Fruit fly (Drosophila melanogaster) whole organism, embryonic: Measurements from ENCODE around the gene CG17108.

Experiments
- ATbp ChIP-seq: fragments of 200-800 bp; sonication (Bioruptor generic); optimal IDR thresholded peaks from 2 replicates; lab custom pipeline; 2017; ENCODE audit warnings: missing biosample characterization, mild to moderate bottlenecking, missing genetic modification characterization, missing genetic modification reagents
- B-H2 ChIP-seq: fragments of 200-800 bp; sonication (Bioruptor generic); optimal IDR thresholded peaks from 2 replicates; lab custom pipeline; 2018; ENCODE audit warnings: missing biosample characterization, mild to moderate bottlenecking, missing genetic modification characterization
- BEAF-32 ChIP-seq: fragments of 200-800 bp; sonication (Bioruptor generic); optimal IDR thresholded peaks from 3 replicates; lab custom pipeline; 2017; ENCODE audit warnings: missing biosample characterization, missing genetic modification characterization, mild to moderate bottlenecking, moderate library complexity, missing genetic modification reagents
- BtbVII ChIP-seq: fragments of 200-800 bp; sonication (Bioruptor generic); optimal IDR thresholded peaks from 3 replicates; lab custom pipeline; 2017; ENCODE audit warnings: missing biosample characterization, mild to moderate bottlenecking, missing genetic modification characterization
- Bteb2 ChIP-seq: fragments of 200-800 bp; sonication (Bioruptor generic); optimal IDR thresholded peaks from 2 replicates; lab custom pipeline; 2016; ENCODE audit warnings: missing biosample characterization, missing genetic modification characterization
- CG10267 ChIP-seq: fragments of 200-800 bp; sonication (Bioruptor generic); optimal IDR thresholded peaks from 2 replicates; lab custom pipeline; 2018; ENCODE audit warnings: missing biosample characterization, mild to moderate bottlenecking, missing genetic modification characterization, moderate library complexity
- CG10431 ChIP-seq: fragments of 200-800 bp; sonication (Bioruptor generic); optimal IDR thresholded peaks from 3 replicates; lab custom pipeline; 2018; ENCODE audit warnings: missing biosample characterization, mild to moderate bottlenecking, missing genetic modification characterization
- CG10462 ChIP-seq: fragments of 200-800 bp; sonication (Bioruptor generic); optimal IDR thresholded peaks from 2 replicates; lab custom pipeline; 2016; ENCODE audit warnings: missing biosample characterization, missing genetic modification characterization
- CG12236 ChIP-seq: fragments of 200-800 bp; sonication (Bioruptor generic); optimal IDR thresholded peaks from 2 replicates; lab custom pipeline; 2016; ENCODE audit warnings: missing biosample characterization, missing genetic modification characterization
- CG12659 ChIP-seq: fragments of 200-800 bp; sonication (Bioruptor generic); optimal IDR thresholded peaks from 3 replicates; lab custom pipeline; 2017; ENCODE audit warnings: mild to moderate bottlenecking, missing biosample characterization, missing genetic modification reagents, missing genetic modification characterization
- CG13894 ChIP-seq: fragments of 200-800 bp; sonication (Bioruptor generic); optimal IDR thresholded peaks from 3 replicates; lab custom pipeline; 2018; ENCODE audit warnings: missing biosample characterization, mild to moderate bottlenecking, missing genetic modification characterization, moderate library complexity
- CG16815 ChIP-seq: fragments of 200-800 bp; sonication (Bioruptor generic); optimal IDR thresholded peaks from 3 replicates; lab custom pipeline; 2017; ENCODE audit warnings: missing biosample characterization, mild to moderate bottlenecking, missing genetic modification characterization
- CG17912 ChIP-seq: fragments of 200-800 bp; sonication (Bioruptor generic); optimal IDR thresholded peaks from 2 replicates; lab custom pipeline; 2018; ENCODE audit warnings: missing biosample characterization, mild to moderate bottlenecking, missing genetic modification characterization
- CG2875 ChIP-seq: fragments of 200-800 bp; sonication (Bioruptor generic); optimal IDR thresholded peaks from 2 replicates; lab custom pipeline; 2017; ENCODE audit warnings: missing biosample characterization, mild to moderate bottlenecking, missing genetic modification characterization, missing genetic modification reagents
- CG31224 ChIP-seq: fragments of 200-800 bp; sonication (Bioruptor generic); IDR thresholded peaks from 2 replicates; pipeline ENCODE4 v1.3.6; 2022; ENCODE audit warnings: missing biosample characterization, missing genetic modification characterization
- CG7745 ChIP-seq: fragments of 200-800 bp; sonication (Bioruptor generic); optimal IDR thresholded peaks from 2 replicates; lab custom pipeline; 2018; ENCODE audit warnings: missing biosample characterization, mild to moderate bottlenecking, missing genetic modification characterization, moderate library complexity
- CG8290 ChIP-seq, 3 experiments: fragments of 200-800 bp; sonication (Bioruptor generic); optimal IDR thresholded peaks; 2 replicates each; lab custom pipeline; 2016 to 2019; ENCODE audit warnings: missing biosample characterization in 3 of 3, missing genetic modification characterization in 3 of 3, mild to moderate bottlenecking in 2 of 3, moderate library complexity in 1 of 3
- CHES-1-like ChIP-seq: fragments of 200-800 bp; sonication (Bioruptor generic); optimal IDR thresholded peaks from 2 replicates; lab custom pipeline; 2016; ENCODE audit warnings: missing biosample characterization, missing genetic modification characterization
- D19A ChIP-seq: fragments of 200-800 bp; optimal IDR thresholded peaks from 3 replicates; lab custom pipeline; 2019; ENCODE audit warnings: missing biosample characterization, mild to moderate bottlenecking, missing genetic modification characterization, moderate library complexity
- Dip2 ChIP-seq: fragments of 200-800 bp; sonication (Bioruptor generic); IDR thresholded peaks from 2 replicates; pipeline ENCODE4 v1.3.6; 2022; ENCODE audit warnings: missing biosample characterization, missing genetic modification characterization
- Gsc ChIP-seq: fragments of 200-800 bp; sonication (Bioruptor generic); IDR thresholded peaks from 2 replicates; pipeline ENCODE4 v1.3.6; 2022; ENCODE audit warnings: missing biosample characterization, missing genetic modification characterization
- Hand ChIP-seq: fragments of 200-800 bp; sonication (Bioruptor generic); optimal IDR thresholded peaks from 2 replicates; lab custom pipeline; 2017; ENCODE audit warnings: mild to moderate bottlenecking, missing biosample characterization, missing genetic modification reagents, missing genetic modification characterization
- Hr51 ChIP-seq, 2 experiments: fragments of 200-800 bp; sonication (Bioruptor generic); optimal IDR thresholded peaks; 2 replicates in 1 of 2; 3 replicates in 1 of 2; lab custom pipeline; 2016 to 2018; ENCODE audit warnings: missing biosample characterization in 2 of 2, missing genetic modification characterization in 2 of 2, mild to moderate bottlenecking in 1 of 2, moderate library complexity in 1 of 2
- Mrtf ChIP-seq: fragments of 200-800 bp; sonication (Bioruptor generic); IDR thresholded peaks from 3 replicates; pipeline ENCODE4 v1.3.6; 2022; ENCODE audit warnings: missing biosample characterization, missing genetic modification characterization
- NfI ChIP-seq: fragments of 200-800 bp; sonication (Bioruptor generic); optimal IDR thresholded peaks from 3 replicates; lab custom pipeline; 2018; ENCODE audit warnings: missing biosample characterization, mild to moderate bottlenecking, missing genetic modification characterization, moderate library complexity
- Rfx ChIP-seq: fragments of 200-800 bp; sonication (Bioruptor generic); IDR thresholded peaks from 2 replicates; pipeline ENCODE4 v1.3.6; 2022; ENCODE audit warnings: missing biosample characterization, missing genetic modification characterization
- Sry-β ChIP-seq: fragments of 200-800 bp; sonication (Bioruptor generic); optimal IDR thresholded peaks from 2 replicates; lab custom pipeline; 2018; ENCODE audit warnings: missing biosample characterization, mild to moderate bottlenecking, missing genetic modification characterization, moderate library complexity
- ac ChIP-seq: fragments of 200-800 bp; sonication (Bioruptor generic); optimal IDR thresholded peaks from 3 replicates; lab custom pipeline; 2017; ENCODE audit warnings: missing biosample characterization, mild to moderate bottlenecking, missing genetic modification characterization
- cato ChIP-seq: fragments of 200-800 bp; sonication (Bioruptor generic); optimal IDR thresholded peaks from 2 replicates; lab custom pipeline; 2016; ENCODE audit warnings: missing biosample characterization, missing genetic modification characterization, borderline replicate concordance
- chn ChIP-seq: fragments of 200-800 bp; sonication (Bioruptor generic); optimal IDR thresholded peaks from 2 replicates; lab custom pipeline; 2016; ENCODE audit warnings: missing biosample characterization, missing genetic modification characterization
- crol ChIP-seq: fragments of 200-800 bp; sonication (Bioruptor generic); IDR thresholded peaks from 2 replicates; pipeline ENCODE4 v1.3.6; 2022; ENCODE audit warnings: missing biosample characterization, missing genetic modification characterization
- da ChIP-seq: fragments of 200-800 bp; sonication (Bioruptor generic); optimal IDR thresholded peaks from 2 replicates; lab custom pipeline; 2016; ENCODE audit warnings: missing biosample characterization, missing genetic modification characterization
- danr ChIP-seq: fragments of 200-800 bp; sonication (Bioruptor generic); IDR thresholded peaks from 2 replicates; pipeline ENCODE4 v1.3.6; 2022; ENCODE audit warnings: missing biosample characterization, missing genetic modification characterization
- dm ChIP-seq: fragments of 200-800 bp; sonication (Bioruptor generic); optimal IDR thresholded peaks from 3 replicates; lab custom pipeline; 2016; ENCODE audit warnings: missing biosample characterization, missing genetic modification characterization
- emc ChIP-seq: fragments of 200-800 bp; sonication (Bioruptor generic); optimal IDR thresholded peaks from 2 replicates; lab custom pipeline; 2016; ENCODE audit warnings: missing biosample characterization, missing genetic modification characterization
- esg ChIP-seq: fragments of 200-800 bp; sonication (Bioruptor generic); conservative IDR thresholded peaks from 2 replicates; pipeline ENCODE4 v1.3.6; 2022; ENCODE audit warnings: missing biosample characterization, missing genetic modification characterization
- eve ChIP-seq, 2 experiments: fragments of >200 bp; optimal IDR thresholded peaks; 2 replicates each; lab custom pipeline; 2017; ENCODE audit warnings: missing biosample characterization in 2 of 2, missing genetic modification characterization in 2 of 2
- fd3F ChIP-seq: fragments of 200-800 bp; sonication (Bioruptor generic); optimal IDR thresholded peaks from 2 replicates; lab custom pipeline; 2018; ENCODE audit warnings: missing biosample characterization, mild to moderate bottlenecking, missing genetic modification characterization, moderate library complexity
- ftz-f1 ChIP-seq: fragments of 200-800 bp; sonication (Bioruptor generic); optimal IDR thresholded peaks from 2 replicates; lab custom pipeline; 2016; ENCODE audit warnings: missing biosample characterization, missing genetic modification characterization
- gce ChIP-seq: fragments of 200-800 bp; sonication (Bioruptor generic); IDR thresholded peaks from 3 replicates; pipeline ENCODE4 v1.3.6; 2022; ENCODE audit warnings: missing biosample characterization, missing genetic modification characterization
- hbn ChIP-seq: fragments of 200-800 bp; sonication (Bioruptor generic); IDR thresholded peaks from 2 replicates; pipeline ENCODE4 v1.3.6; 2022; ENCODE audit warnings: missing biosample characterization, missing genetic modification characterization; ENCODE audit not compliant: partially characterized antibody
- kay ChIP-seq: fragments of 200-800 bp; sonication (Bioruptor generic); optimal IDR thresholded peaks from 2 replicates; lab custom pipeline; 2016; ENCODE audit warnings: missing biosample characterization, missing genetic modification characterization
- lab ChIP-seq: fragments of 200-800 bp; sonication (Bioruptor generic); optimal IDR thresholded peaks from 3 replicates; lab custom pipeline; 2017; ENCODE audit warnings: missing biosample characterization, missing genetic modification characterization, mild to moderate bottlenecking, moderate library complexity, missing genetic modification reagents
- maf-S ChIP-seq: fragments of 200-800 bp; sonication (Bioruptor generic); optimal IDR thresholded peaks from 2 replicates; lab custom pipeline; 2016; ENCODE audit warnings: missing biosample characterization, missing genetic modification characterization
- onecut ChIP-seq: fragments of 200-800 bp; sonication (Bioruptor generic); IDR thresholded peaks from 2 replicates; pipeline ENCODE4 v1.3.6; 2022; ENCODE audit warnings: missing biosample characterization, missing genetic modification characterization
- otp ChIP-seq: fragments of 200-800 bp; sonication (Bioruptor generic); IDR thresholded peaks from 3 replicates; pipeline ENCODE4, ENCODE4 v1.3.6; 2022; ENCODE audit warnings: missing biosample characterization, missing genetic modification characterization
- pita ChIP-seq: fragments of 200-800 bp; sonication (Bioruptor generic); optimal IDR thresholded peaks from 2 replicates; lab custom pipeline; 2017; ENCODE audit warnings: missing biosample characterization, mild to moderate bottlenecking, missing genetic modification characterization
- slbo ChIP-seq: fragments of 200-800 bp; sonication (Bioruptor generic); IDR thresholded peaks from 2 replicates; pipeline ENCODE4 v1.3.6; 2022; ENCODE audit warnings: missing biosample characterization, missing genetic modification characterization
- sqz ChIP-seq: fragments of 200-800 bp; sonication (Bioruptor generic); optimal IDR thresholded peaks from 3 replicates; lab custom pipeline; 2018; ENCODE audit warnings: missing biosample characterization, mild to moderate bottlenecking, missing genetic modification characterization
- tna ChIP-seq: fragments of 200-800 bp; sonication (Bioruptor generic); IDR thresholded peaks from 2 replicates; pipeline ENCODE4 v1.3.6; 2022; ENCODE audit warnings: missing biosample characterization, missing genetic modification characterization; ENCODE audit not compliant: partially characterized antibody

The CG17108 gene

dm6 chr2L:10665603-10666002 lies 28.3 kb downstream of the CG17108 start (continued):
- no peak for TF ChIP-seq Sry-β
- TF ChIP-seq CG12659 (GFP tag; lab: Kevin White, UChicago), result peak; percentile 75
- TF ChIP-seq kay (GFP tag; lab: Kevin White, UChicago), result peak; percentile 9
- no peak for TF ChIP-seq hbn
- TF ChIP-seq dm (GFP tag; lab: Kevin White, UChicago), result peak; percentile 52
- TF ChIP-seq ac, result no peak
- TF ChIP-seq Rfx (GFP tag; lab: Robert Waterston, UW), result peak; percentile 87
- no peak for TF ChIP-seq CG17912 (GFP tag; lab: Kevin White, UChicago)
- peak; percentile 61 for TF ChIP-seq maf-S
- TF ChIP-seq fd3F, result peak; percentile 77
- TF ChIP-seq CG7745 (tag; lab: Kevin White, UChicago), result no peak
- peak; percentile 49 for TF ChIP-seq emc (GFP tag; lab: Kevin White, UChicago)
- peak; percentile 77; the same call in 2 of the 3 replicates for TF ChIP-seq gce
- TF ChIP-seq ATbp (GFP tag; lab: Kevin White, UChicago), result peak; percentile 71
- peak in 1 of 2 experiments; percentile 86 for TF ChIP-seq eve (GFP tag; optimal IDR thresholded peaks at IDR 0.05; lab: Kevin White, UChicago)
- peak; percentile 86 for TF ChIP-seq esg (GFP tag; lab: Robert Waterston, UW)
- TF ChIP-seq NfI, result peak; percentile 77
- TF ChIP-seq BtbVII (GFP tag; lab: Kevin White, UChicago), result peak; percentile 19
- no peak for TF ChIP-seq tna (GFP tag; lab: Robert Waterston, UW)
- peak; percentile 49 for TF ChIP-seq CG2875 (GFP tag; lab: Kevin White, UChicago)
- TF ChIP-seq D19A (tag; lab: Kevin White, UChicago), result no peak
- TF ChIP-seq lab (GFP tag; lab: Kevin White, UChicago), result peak; percentile 80
- TF ChIP-seq Hr51 (GFP tag; optimal IDR thresholded peaks at IDR 0.05; lab: Kevin White, UChicago), result peak; percentile 43 to 89
- TF ChIP-seq Bteb2, result peak; percentile 72
- TF ChIP-seq ftz-f1 (GFP tag; lab: Kevin White, UChicago), result no peak
- TF ChIP-seq otp, result peak; percentile 83
- TF ChIP-seq Hand (GFP tag; lab: Kevin White, UChicago), result no peak
- TF ChIP-seq pita, result no peak
- TF ChIP-seq crol, result no peak
- TF ChIP-seq CG10462 (GFP tag; lab: Kevin White, UChicago), result peak; percentile 56
- no peak for TF ChIP-seq CG13894 (tag; lab: Kevin White, UChicago)
- TF ChIP-seq onecut (GFP tag; lab: Robert Waterston, UW), result peak; percentile 61
- peak; percentile 57 for TF ChIP-seq CG12236
- peak; percentile 89 for TF ChIP-seq Mrtf (GFP tag; lab: Robert Waterston, UW)
- peak; percentile 73 for TF ChIP-seq danr (GFP tag; lab: Robert Waterston, UW)
- peak; percentile 90 for TF ChIP-seq slbo (GFP tag; lab: Robert Waterston, UW)
- TF ChIP-seq CG8290 (GFP tag; optimal IDR thresholded peaks at IDR 0.05; lab: Kevin White, UChicago), result peak; percentile 24
- peak in 1 of 2 experiments; percentile 85 for TF ChIP-seq CG8290 (tag; optimal IDR thresholded peaks at IDR 0.05; lab: Kevin White, UChicago)
- no peak for TF ChIP-seq B-H2 (GFP tag; lab: Kevin White, UChicago)
- peak; percentile 62 for TF ChIP-seq CG31224 (GFP tag; lab: Robert Waterston, UW)
- no peak for TF ChIP-seq CG10431
- TF ChIP-seq chn, result peak; percentile 75
- peak; percentile 8 for TF ChIP-seq sqz
- TF ChIP-seq da (GFP tag; lab: Kevin White, UChicago), result no peak
- TF ChIP-seq BEAF-32 (GFP tag; lab: Kevin White, UChicago), result no peak
- TF ChIP-seq CHES-1-like (GFP tag; lab: Kevin White, UChicago), result peak; percentile 58
- TF ChIP-seq CG10267 (tag; lab: Kevin White, UChicago), result peak; percentile 55
- peak; percentile 31; the same call in 1 of the 2 replicates for TF ChIP-seq Dip2 (GFP tag; lab: Robert Waterston, UW)
- peak; percentile 58 for TF ChIP-seq CG16815
- TF ChIP-seq Gsc (GFP tag; lab: Robert Waterston, UW), result peak; percentile 36; the same call in 1 of the 2 replicates
- peak; percentile 33 for TF ChIP-seq cato (GFP tag; lab: Kevin White, UChicago)
